Worm (Caenorhabditis elegans): Measurements from ENCODE around the gene F17C8.7.

ce11 chrIII:4693281-4693680, 42.3 kb upstream of the F17C8.7 start, which contains the start of gene nifk-1:
- TF ChIP-seq ama-1 (optimal IDR thresholded peaks at IDR 0.05) (no peak), ceh-13 (GFP tag; optimal IDR thresholded peaks at IDR 0.05) (no peak), sea-1 (GFP tag; conservative IDR thresholded peaks at IDR 0.05) (0 out of 2 replicates have a peak, but pooled peaks have one; percentile 5), flt-1 (GFP tag; IDR thresholded peaks at IDR 0.05) (no peak), ceh-36 (tag; optimal IDR thresholded peaks at IDR 0.05) (no peak), tbx-37 (GFP tag; conservative IDR thresholded peaks at IDR 0.05) (peak; percentile 38; the same call in 1 of the 2 replicates), hmbx-1 (tag; optimal IDR thresholded peaks at IDR 0.05) (no peak), F13C5.2 (tag; optimal IDR thresholded peaks at IDR 0.05) (peak; percentile 60)

All from whole organism, early embryonic.